Worm (Caenorhabditis elegans) whole organism, mixed stage, embryonic: Measurements from ENCODE around the gene K08F9.4.

ENCODE experiments used
- M03D4.4 ChIP-seq: sonication (generic microtip); optimal IDR thresholded peaks from 2 replicates; lab custom pipeline; 2017; ENCODE audit warnings: mild to moderate bottlenecking, missing genetic modification characterization, missing compliant biosample characterization
- bed-3 ChIP-seq: fragments of 200-800 bp; sonication (Bioruptor generic); optimal IDR thresholded peaks from 3 replicates; lab custom pipeline; 2018; ENCODE audit warnings: mild to moderate bottlenecking, missing genetic modification characterization, moderate library complexity, missing compliant biosample characterization
- blmp-1 ChIP-seq: fragments of 150-350 bp; optimal IDR thresholded peaks from 2 replicates; lab custom pipeline; 2014; ENCODE audit warnings: missing biosample characterization, missing genetic modification characterization
- ceh-43 ChIP-seq: fragments of 200-800 bp; sonication (Bioruptor generic); optimal IDR thresholded peaks from 2 replicates; lab custom pipeline; 2018; ENCODE audit warnings: mild to moderate bottlenecking, missing genetic modification characterization, moderate library complexity, missing compliant biosample characterization
- ceh-83 ChIP-seq: fragments of 200-800 bp; sonication (Bioruptor generic); optimal IDR thresholded peaks from 2 replicates; lab custom pipeline; 2018; ENCODE audit warnings: mild to moderate bottlenecking, missing genetic modification characterization, missing compliant biosample characterization
- drap-1 ChIP-seq: fragments of 200-800 bp; sonication (Bioruptor generic); optimal IDR thresholded peaks from 3 replicates; lab custom pipeline; 2018; ENCODE audit warnings: mild to moderate bottlenecking, missing genetic modification characterization, missing compliant biosample characterization
- elt-1 ChIP-seq: sonication (generic microtip); optimal IDR thresholded peaks from 2 replicates; lab custom pipeline; 2017; ENCODE audit warnings: missing genetic modification characterization, mild to moderate bottlenecking, missing compliant biosample characterization, antibody characterized with exemption, moderate library complexity, borderline replicate concordance; ENCODE audit not compliant: insufficient read depth
- flh-1 ChIP-seq: fragments of 200-800 bp; sonication (Bioruptor generic); optimal IDR thresholded peaks from 2 replicates; lab custom pipeline; 2018; ENCODE audit warnings: mild to moderate bottlenecking, missing genetic modification characterization, moderate library complexity, missing compliant biosample characterization
- ham-2 ChIP-seq: fragments of 200-800 bp; sonication (Bioruptor generic); optimal IDR thresholded peaks from 2 replicates; lab custom pipeline; 2018; ENCODE audit warnings: mild to moderate bottlenecking, missing genetic modification characterization, missing compliant biosample characterization
- hlh-1 ChIP-seq: fragments of 150-350 bp; optimal IDR thresholded peaks from 2 replicates; lab custom pipeline; 2014; ENCODE audit warnings: missing biosample characterization, missing genetic modification reagents, missing genetic modification characterization
- lin-13 ChIP-seq: fragments of 150-350 bp; optimal IDR thresholded peaks from 2 replicates; lab custom pipeline; 2014; ENCODE audit warnings: missing biosample characterization, missing genetic modification characterization
- lsy-2 ChIP-seq: fragments of 150-350 bp; optimal IDR thresholded peaks from 2 replicates; lab custom pipeline; 2014; ENCODE audit warnings: missing biosample characterization, missing genetic modification characterization
- mab-5 ChIP-seq: fragments of 150-350 bp; optimal IDR thresholded peaks from 2 replicates; lab custom pipeline; 2014; ENCODE audit warnings: missing biosample characterization, missing genetic modification characterization
- mep-1 ChIP-seq: fragments of 150-350 bp; optimal IDR thresholded peaks from 2 replicates; lab custom pipeline; 2017; ENCODE audit warnings: missing biosample characterization, missing genetic modification reagents, missing genetic modification characterization, inconsistent platforms
- nhr-12 ChIP-seq: fragments of 150-350 bp; optimal IDR thresholded peaks from 2 replicates; lab custom pipeline; 2014; ENCODE audit warnings: missing biosample characterization, missing genetic modification characterization
- nhr-237 ChIP-seq: fragments of 150-350 bp; optimal IDR thresholded peaks from 2 replicates; lab custom pipeline; 2014; ENCODE audit warnings: missing biosample characterization, missing genetic modification characterization
- nhr-28 ChIP-seq: fragments of 150-350 bp; optimal IDR thresholded peaks from 2 replicates; lab custom pipeline; 2014; ENCODE audit warnings: missing biosample characterization, missing genetic modification characterization
- nhr-76 ChIP-seq: sonication (generic microtip); optimal IDR thresholded peaks from 2 replicates; lab custom pipeline; 2017; ENCODE audit warnings: missing biosample characterization, missing genetic modification characterization
- pha-4 ChIP-seq: fragments of 150-350 bp; optimal IDR thresholded peaks from 2 replicates; lab custom pipeline; 2018; ENCODE audit warnings: missing biosample characterization, missing genetic modification reagents, missing genetic modification characterization
- sem-2 ChIP-seq: fragments of 200-800 bp; sonication (Bioruptor generic); optimal IDR thresholded peaks from 2 replicates; lab custom pipeline; 2018; ENCODE audit warnings: mild to moderate bottlenecking, missing genetic modification characterization, missing compliant biosample characterization
- snpc-4 ChIP-seq: fragments of 150-350 bp; optimal IDR thresholded peaks from 2 replicates; lab custom pipeline; 2014; ENCODE audit warnings: missing biosample characterization, missing genetic modification characterization
- sptf-1 ChIP-seq: sonication (generic microtip); optimal IDR thresholded peaks from 2 replicates; lab custom pipeline; 2017; ENCODE audit warnings: mild to moderate bottlenecking, missing genetic modification characterization, moderate library complexity, missing compliant biosample characterization
- tbx-8 ChIP-seq: fragments of 200-800 bp; sonication (Bioruptor generic); optimal IDR thresholded peaks from 2 replicates; lab custom pipeline; 2018; ENCODE audit warnings: mild to moderate bottlenecking, missing genetic modification characterization, moderate library complexity, missing compliant biosample characterization
- unc-39 ChIP-seq: fragments of 150-350 bp; optimal IDR thresholded peaks from 2 replicates; lab custom pipeline; 2014; ENCODE audit warnings: missing biosample characterization, missing genetic modification characterization
- unc-62 ChIP-seq: fragments of 150-350 bp; optimal IDR thresholded peaks from 2 replicates; lab custom pipeline; 2014; ENCODE audit warnings: missing biosample characterization, missing genetic modification reagents, missing genetic modification characterization
- zip-8 ChIP-seq: fragments of 150-350 bp; optimal IDR thresholded peaks from 2 replicates; lab custom pipeline; 2014; ENCODE audit warnings: missing biosample characterization, missing genetic modification characterization
- ztf-11 ChIP-seq: fragments of 150-350 bp; optimal IDR thresholded peaks from 2 replicates; lab custom pipeline; 2014; ENCODE audit warnings: missing biosample characterization, missing genetic modification characterization

The K08F9.4 gene

ce11 chrV:15175459-15175858, 31.6 kb downstream of the K08F9.4 start, which contains the start of gene clec-47:
Gene clec-47, plus strand, starts transcription at chrV:15175759.
- TF ChIP-seq ztf-11 (tag; lab: Kevin White, UChicago): no peak
- no peak for TF ChIP-seq nhr-76 (tag; lab: Kevin White, UChicago)
- TF ChIP-seq ceh-83 (GFP tag; lab: Kevin White, UChicago): no peak
- no peak for TF ChIP-seq mep-1
- no peak for TF ChIP-seq mab-5 (tag; lab: Kevin White, UChicago)
- TF ChIP-seq elt-1 (tag; lab: Kevin White, UChicago): no peak
- no peak for TF ChIP-seq sptf-1 (tag; lab: Kevin White, UChicago)
- TF ChIP-seq pha-4 (tag; lab: Kevin White, UChicago): no peak
- TF ChIP-seq blmp-1 (tag; lab: Kevin White, UChicago): no peak
- no peak for TF ChIP-seq tbx-8 (GFP tag; lab: Kevin White, UChicago)
- TF ChIP-seq sem-2 (GFP tag; lab: Kevin White, UChicago): no peak
- TF ChIP-seq ceh-43: no peak

DNA sequence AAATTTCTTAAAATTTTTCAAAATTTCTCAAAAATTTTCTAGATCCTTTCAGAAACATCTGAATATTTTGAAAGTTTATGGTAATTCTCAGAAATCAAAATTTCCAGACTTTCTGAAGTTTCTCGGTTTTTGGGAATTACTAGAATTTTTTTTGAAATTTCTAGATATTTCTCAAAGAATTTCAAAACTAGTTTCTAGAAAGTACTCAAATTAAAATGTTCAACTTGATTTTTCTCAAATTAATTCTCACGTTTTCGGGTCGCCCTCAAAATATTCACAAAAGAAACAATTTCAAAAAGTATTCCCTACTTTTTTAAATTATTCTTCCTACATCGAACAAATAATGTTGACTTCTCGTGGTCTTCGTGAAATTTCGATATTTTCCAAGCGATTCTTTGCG, 35.9 kb downstream of the K08F9.4 start, which contains the start of gene T09F5.10:
Gene T09F5.10, plus strand, starts transcription at position 301 of the 400 bp plus-strand sequence.
- TF ChIP-seq ham-2 (GFP tag; lab: Kevin White, UChicago) (no peak), ceh-43 (no peak), sem-2 (GFP tag; lab: Kevin White, UChicago) (no peak), nhr-12 (tag; lab: Kevin White, UChicago) (no peak), elt-1 (tag; lab: Kevin White, UChicago) (no peak), nhr-237 (tag; lab: Kevin White, UChicago) (no peak), ztf-11 (tag; lab: Kevin White, UChicago) (no peak), nhr-28 (tag; lab: Kevin White, UChicago) (no peak), unc-39 (tag; lab: Kevin White, UChicago) (no peak), drap-1 (GFP tag; lab: Kevin White, UChicago) (no peak), mep-1 (no peak), bed-3 (GFP tag; lab: Kevin White, UChicago) (no peak)

DNA sequence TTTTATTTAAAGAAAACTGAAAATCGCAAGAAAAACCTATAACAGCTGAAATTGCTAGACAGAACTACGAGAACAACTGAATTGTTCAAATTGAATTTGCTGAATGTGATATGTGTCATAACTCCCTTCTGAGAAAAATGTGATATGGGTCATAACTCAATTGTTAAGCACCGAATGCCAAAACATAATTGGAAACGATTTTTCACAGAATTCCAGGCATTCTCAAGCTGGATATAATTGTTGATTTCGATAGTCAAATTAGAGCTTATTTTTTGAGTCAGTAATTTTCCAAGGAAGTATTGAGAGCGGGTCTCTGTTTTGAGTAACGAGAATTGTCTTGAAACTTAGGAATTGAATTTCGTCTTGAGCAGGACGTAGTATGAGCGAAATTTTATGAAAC, 38.1 kb downstream of the K08F9.4 start:
- TF ChIP-seq sem-2 (GFP tag; lab: Kevin White, UChicago) (no peak), elt-1 (tag; lab: Kevin White, UChicago) (no peak), M03D4.4 (tag; lab: Kevin White, UChicago) (no peak), flh-1 (GFP tag; lab: Kevin White, UChicago) (no peak), zip-8 (tag; lab: Kevin White, UChicago) (no peak), unc-62 (GFP tag; lab: Kevin White, UChicago) (no peak), tbx-8 (GFP tag; lab: Kevin White, UChicago) (no peak), snpc-4 (tag; lab: Kevin White, UChicago) (no peak), pha-4 (tag; lab: Kevin White, UChicago) (no peak), lin-13 (no peak), drap-1 (GFP tag; lab: Kevin White, UChicago) (no peak), mep-1 (no peak), unc-39 (tag; lab: Kevin White, UChicago) (no peak), nhr-76 (tag; lab: Kevin White, UChicago) (no peak), hlh-1 (tag; lab: Kevin White, UChicago) (no peak), ceh-43 (no peak)
- TF ChIP-seq, all 35 proteins: peak for 0

ce11 chrV:15182407-15182806, 38.6 kb downstream of the K08F9.4 start, which contains the start of gene fbxa-84:
Gene fbxa-84, plus strand, starts transcription at chrV:15182440.
- TF ChIP-seq mep-1: no peak

DNA sequence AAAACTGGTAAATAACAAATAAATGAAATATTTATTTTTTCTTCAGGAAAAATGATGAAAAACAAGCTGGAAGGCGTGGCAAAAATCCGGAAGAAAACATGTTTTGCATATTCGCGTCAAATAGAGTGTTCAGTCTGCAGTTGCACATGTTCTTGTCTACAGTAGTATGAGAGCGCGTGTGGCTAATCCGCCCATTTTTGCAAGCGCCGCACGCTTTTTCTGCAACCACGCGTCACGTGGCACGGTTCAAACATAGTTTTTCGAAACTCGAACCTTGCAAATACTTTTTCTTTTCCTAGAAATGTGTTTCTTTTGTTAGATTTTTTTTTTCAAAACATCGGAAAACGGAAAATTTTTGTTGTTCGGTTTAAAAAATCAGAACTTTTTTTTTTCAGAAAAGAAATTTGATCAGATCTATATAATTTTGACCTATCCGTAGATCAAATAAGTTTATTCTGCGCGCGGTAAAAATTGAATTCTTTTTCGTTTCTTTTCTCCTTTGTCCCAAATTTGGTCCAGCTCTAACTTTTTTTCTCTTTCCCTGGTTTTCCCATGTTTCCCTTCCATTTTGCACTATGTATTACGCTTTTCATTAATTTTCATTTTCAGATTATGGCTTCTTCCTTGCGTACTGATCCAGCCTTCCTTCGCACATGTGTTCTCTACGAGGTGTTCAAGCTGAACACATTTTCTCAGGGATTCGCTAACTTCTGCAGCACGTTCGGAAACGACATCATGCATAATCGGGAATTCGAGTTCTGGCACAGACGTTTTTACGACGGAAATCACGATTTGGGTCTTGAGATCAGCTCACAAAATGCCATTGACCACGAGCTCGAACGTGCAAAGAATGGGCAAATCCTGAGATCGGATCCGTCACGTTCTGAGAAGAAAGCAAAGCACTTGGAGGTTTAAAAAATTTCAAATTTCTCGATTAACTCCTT, 40.5 kb downstream of the K08F9.4 start, which contains the start of gene Y75B12B.1:
Gene Y75B12B.1, plus strand, starts transcription at position 603 of the 944 bp plus-strand sequence.
- TF ChIP-seq tbx-8 (GFP tag; lab: Kevin White, UChicago) (no peak), unc-39 (tag; lab: Kevin White, UChicago) (no peak), flh-1 (GFP tag; lab: Kevin White, UChicago) (no peak), ham-2 (GFP tag; lab: Kevin White, UChicago) (no peak), snpc-4 (tag; lab: Kevin White, UChicago) (no peak), lsy-2 (tag; lab: Kevin White, UChicago) (no peak), mep-1 (no peak), ztf-11 (tag; lab: Kevin White, UChicago) (no peak), mab-5 (tag; lab: Kevin White, UChicago) (no peak), M03D4.4 (tag; lab: Kevin White, UChicago) (no peak), unc-62 (GFP tag; lab: Kevin White, UChicago) (no peak), sem-2 (GFP tag; lab: Kevin White, UChicago) (no peak), lin-13 (no peak), zip-8 (tag; lab: Kevin White, UChicago) (no peak), nhr-237 (tag; lab: Kevin White, UChicago) (no peak)
